Fruit fly (Drosophila melanogaster): ENCODE data around the gene TwdlY.

TwdlY gene

DNA sequence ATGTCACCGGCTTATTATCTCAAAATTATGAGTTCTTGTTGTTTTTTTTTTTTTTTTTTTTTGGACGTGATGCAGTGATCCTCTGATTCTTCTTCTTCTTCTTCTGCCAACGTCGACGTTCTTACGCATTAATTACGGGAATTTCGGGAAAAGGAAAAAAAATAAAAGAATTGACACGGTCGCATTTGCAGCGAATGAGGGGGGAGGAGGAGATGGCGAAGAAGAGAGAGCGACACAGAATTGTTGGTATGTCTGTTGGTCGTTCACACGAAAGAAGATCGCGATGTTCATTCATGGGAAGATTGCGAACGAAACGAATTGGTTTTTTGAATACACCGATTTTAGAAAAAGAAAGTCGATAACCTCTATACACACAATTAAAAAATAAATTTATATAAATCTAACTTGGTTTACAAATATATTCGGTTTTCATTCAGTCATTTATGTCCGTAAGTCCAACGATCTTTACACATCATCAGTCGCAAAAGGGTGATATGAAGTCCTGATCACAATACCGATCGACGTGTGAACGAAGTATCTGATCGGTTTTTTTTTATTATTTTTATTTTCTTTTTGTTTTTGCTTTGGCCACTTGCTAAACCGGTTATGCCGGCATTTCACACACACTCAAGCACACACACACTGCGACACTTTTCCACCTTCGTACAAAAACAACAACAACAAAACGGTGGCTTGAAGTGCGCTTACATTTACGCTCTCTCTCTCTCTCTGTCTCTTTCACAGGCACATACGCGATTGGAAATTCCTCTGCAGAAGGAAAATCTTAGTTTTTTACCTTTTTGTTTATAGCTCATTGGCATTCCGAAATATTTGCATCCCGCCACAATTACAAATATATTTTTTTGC is 16.2 kb downstream of the TwdlY start (continued):
- TF ChIP-seq CG8388 (GFP tag; optimal IDR thresholded peaks at IDR 0.05) (peak; percentile 80), PHDP (tag; optimal IDR thresholded peaks at IDR 0.05) (peak; percentile 84), Spps (tag; optimal IDR thresholded peaks at IDR 0.05) (peak; percentile 63), CG9817 (tag; optimal IDR thresholded peaks at IDR 0.05) (peak; percentile 56), dan (GFP tag; IDR thresholded peaks at IDR 0.05) (no peak), CG7556 (GFP tag; optimal IDR thresholded peaks at IDR 0.05) (peak; percentile 78), CG13287 (GFP tag; IDR thresholded peaks at IDR 0.05; ENCODE audit: partially characterized antibody) (no peak), CG13424 (tag; optimal IDR thresholded peaks at IDR 0.05) (peak; percentile 86), CG16813 (GFP tag; IDR thresholded peaks at IDR 0.05; ENCODE audit: partially characterized antibody) (no peak), ewg (GFP tag; optimal IDR thresholded peaks at IDR 0.05) (peak; percentile 47), HHEX (GFP tag; optimal IDR thresholded peaks at IDR 0.05) (peak; percentile 75), Ets97D (GFP tag; optimal IDR thresholded peaks at IDR 0.05) (no peak), Xbp1 (GFP tag; optimal IDR thresholded peaks at IDR 0.05) (peak; percentile 60), CG11085 (GFP tag; IDR thresholded peaks at IDR 0.05) (no peak), CG3163 (GFP tag; optimal IDR thresholded peaks at IDR 0.05) (no peak), dmrt99B (tag; optimal IDR thresholded peaks at IDR 0.05) (peak; percentile 84), aop (GFP tag; IDR thresholded peaks at IDR 0.05) (no peak), H15 (GFP tag; IDR thresholded peaks at IDR 0.05) (no peak), CG2202 (tag; optimal IDR thresholded peaks at IDR 0.05) (peak; percentile 35), CG11398 (GFP tag; optimal IDR thresholded peaks at IDR 0.05) (no peak), CG17186 (GFP tag; optimal IDR thresholded peaks at IDR 0.05) (no peak), stwl (tag; optimal IDR thresholded peaks at IDR 0.05) (no peak), bbx (GFP tag; IDR thresholded peaks at IDR 0.05; ENCODE audit: partially characterized antibody) (no peak), pan (optimal IDR thresholded peaks at IDR 0.05) (no peak), pan (GFP tag; optimal IDR thresholded peaks at IDR 0.05 in 1 of 2, IDR thresholded peaks at IDR 0.05 in 1 of 2) (peak in 1 of 2 experiments; percentile 42), Sry-δ (GFP tag; optimal IDR thresholded peaks at IDR 0.05) (no peak), Ssrp (tag; optimal IDR thresholded peaks at IDR 0.05) (peak; percentile 82), CG18619 (GFP tag; optimal IDR thresholded peaks at IDR 0.05) (peak; percentile 67), toy (GFP tag; IDR thresholded peaks at IDR 0.05) (no peak), CG17612 (GFP tag; IDR thresholded peaks at IDR 0.05) (no peak), CG4820 (GFP tag; optimal IDR thresholded peaks at IDR 0.05) (peak; percentile 99), CG1603 (tag; optimal IDR thresholded peaks at IDR 0.05) (peak; percentile 29), zen (tag; optimal IDR thresholded peaks at IDR 0.05) (peak; percentile 57), Hsf (GFP tag; optimal IDR thresholded peaks at IDR 0.05) (peak; percentile 33), C15 (GFP tag; IDR thresholded peaks at IDR 0.05) (no peak), Dfd (GFP tag; optimal IDR thresholded peaks at IDR 0.05) (no peak), Scr (GFP tag; IDR thresholded peaks at IDR 0.05; ENCODE audit: partially characterized antibody) (no peak), Nf-YC (tag; optimal IDR thresholded peaks at IDR 0.05) (peak; percentile 76), CG10274 (GFP tag; optimal IDR thresholded peaks at IDR 0.05) (peak; percentile 29), Lhr (GFP tag; optimal IDR thresholded peaks at IDR 0.05) (peak; percentile 29), CG6765 (GFP tag; optimal IDR thresholded peaks at IDR 0.05) (peak; percentile 38), ems (GFP tag; optimal IDR thresholded peaks at IDR 0.05) (no peak), CG10565 (GFP tag; optimal IDR thresholded peaks at IDR 0.05) (no peak), bsh (GFP tag; optimal IDR thresholded peaks at IDR 0.05) (peak; percentile 77 to 97), CG10321 (GFP tag; IDR thresholded peaks at IDR 0.05) (no peak), Sry-β (GFP tag; optimal IDR thresholded peaks at IDR 0.05) (no peak), CG10209 (GFP tag; optimal IDR thresholded peaks at IDR 0.05) (peak; percentile 64), CG10267 (tag; optimal IDR thresholded peaks at IDR 0.05) (peak; percentile 78)

Measured in whole organism, embryonic.